Fruit fly (Drosophila melanogaster) whole organism: ENCODE data around the gene Spindly.

Experiments used
- Dll ChIP-seq: fragments of >200 bp; optimal IDR thresholded peaks from 2 replicates; lab custom pipeline; 2017
- pan ChIP-seq: fragments of >200 bp; optimal IDR thresholded peaks from 2 replicates; lab custom pipeline; 2017
- usp ChIP-seq: fragments of >200 bp; optimal IDR thresholded peaks from 2 replicates; lab custom pipeline; 2017; ENCODE audit warnings: missing biosample characterization, missing genetic modification characterization, mixed read lengths

- TF ChIP-seq usp (GFP tag; lab: Kevin White, UChicago) (no peak), pan (no peak), Dll (lab: Kevin White, UChicago) (no peak)
Measured at dm6 chr2L:3553902-3554301, 23.8 kb upstream of the Spindly start.
